Worm (Caenorhabditis elegans) whole organism, L1 larva: ENCODE results near the gene nas-24.

Source experiments
- ceh-8 ChIP-seq: fragments of 200-800 bp; sonication (Bioruptor generic); optimal IDR thresholded peaks from 2 replicates; lab custom pipeline; 2018; ENCODE audit warnings: mild to moderate bottlenecking, missing genetic modification characterization, moderate library complexity, missing compliant biosample characterization
- ceh-88 ChIP-seq: fragments of 200-800 bp; sonication (Bioruptor generic); IDR thresholded peaks from 2 replicates; pipeline ENCODE4 v1.3.6; 2022; ENCODE audit warnings: missing genetic modification characterization, missing compliant biosample characterization
- nhr-77 ChIP-seq: fragments of 150-350 bp; optimal IDR thresholded peaks from 2 replicates; lab custom pipeline; 2014; ENCODE audit warnings: missing biosample characterization, missing genetic modification characterization
- pag-3 ChIP-seq: sonication (generic microtip); optimal IDR thresholded peaks from 2 replicates; lab custom pipeline; 2017; ENCODE audit warnings: missing genetic modification characterization, mild to moderate bottlenecking, missing compliant biosample characterization, antibody characterized with exemption, borderline replicate concordance; ENCODE audit not compliant: insufficient read depth

DNA sequence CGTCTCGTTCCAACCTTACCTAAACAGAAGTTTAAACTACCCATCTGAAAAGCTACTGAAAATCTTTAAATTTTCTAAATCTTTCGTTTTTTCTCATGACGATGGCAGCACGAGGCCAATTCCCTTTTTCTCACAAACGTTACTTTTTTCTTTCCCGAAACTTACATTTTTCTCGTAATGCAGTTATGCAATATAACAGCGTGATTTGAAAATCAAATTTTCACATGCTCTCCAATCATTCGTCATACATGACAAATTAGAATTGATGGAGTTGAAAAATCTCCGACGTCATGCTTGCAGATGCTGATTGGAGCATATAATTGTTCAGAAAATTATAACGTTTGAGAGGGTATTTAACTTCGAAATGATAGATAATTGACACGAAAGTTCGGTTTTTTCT, 5.5 kb upstream of the nas-24 start:
- TF ChIP-seq pag-3 (tag; lab: Kevin White, UChicago) (no peak), ceh-8 (GFP tag; lab: Kevin White, UChicago) (no peak), nhr-77 (tag; lab: Kevin White, UChicago) (no peak), ceh-88 (no peak)
